Worm (Caenorhabditis elegans) whole organism, L4 larva: ENCODE results near the gene pals-22.
A peak's percentile ranks its signal among the peaks of the same experiment; 100 is the strongest.

Experiments
- D1046.2 ChIP-seq: fragments of 200-800 bp; sonication (Bioruptor generic); IDR thresholded peaks from 2 replicates; pipeline ENCODE4 v1.3.6; 2022; ENCODE audit warnings: missing genetic modification characterization, missing compliant biosample characterization
- F26F4.8 ChIP-seq: fragments of 200-800 bp; sonication (Bioruptor generic); conservative IDR thresholded peaks from 2 replicates; pipeline ENCODE4 v1.3.6; 2022; ENCODE audit warnings: missing genetic modification characterization, missing compliant biosample characterization
- aha-1 ChIP-seq: fragments of 150-350 bp; peaks from one replicate; lab custom pipeline; 2014; ENCODE audit warnings: missing biosample characterization, missing genetic modification characterization
- ama-1 ChIP-seq: fragments of 150-350 bp; optimal IDR thresholded peaks from 2 replicates; lab custom pipeline; 2014; ENCODE audit warnings: inconsistent platforms, mixed read lengths
- ceh-82 ChIP-seq: sonication (generic microtip); optimal IDR thresholded peaks from 2 replicates; lab custom pipeline; 2017; ENCODE audit warnings: missing biosample characterization, missing genetic modification characterization
- dmd-6 ChIP-seq: fragments of 200-800 bp; sonication (Bioruptor generic); IDR thresholded peaks from 2 replicates; pipeline ENCODE4 v1.3.6; 2022; ENCODE audit warnings: missing genetic modification reagents, missing genetic modification characterization, missing compliant biosample characterization
- jun-1 ChIP-seq: fragments of 150-350 bp; optimal IDR thresholded peaks from 2 replicates; lab custom pipeline; 2014; ENCODE audit warnings: missing biosample characterization, missing genetic modification reagents, missing genetic modification characterization
- lsy-2 ChIP-seq, 2 experiments: fragments of 150-350 bp in 1 of 2; sonication (generic microtip) in 1 of 2; optimal IDR thresholded peaks; 2 replicates each; lab custom pipeline; 2014 to 2017; ENCODE audit warnings: missing biosample characterization in 2 of 2, missing genetic modification characterization in 2 of 2
- rbr-2 ChIP-seq: sonication (generic microtip); optimal IDR thresholded peaks from 2 replicates; lab custom pipeline; 2016; ENCODE audit warnings: missing genotype, missing genetic modification characterization, missing compliant biosample characterization
- unc-39 ChIP-seq: sonication (generic microtip); optimal IDR thresholded peaks from 2 replicates; lab custom pipeline; 2017; ENCODE audit warnings: missing biosample characterization, missing genetic modification characterization
- unc-62 ChIP-seq, 3 experiments: fragments of 150-350 bp in 1 of 3; sonication (generic microtip); optimal IDR thresholded peaks in 2 of 3; peaks in 1 of 3; 1 replicate in 1 of 3; 2 replicates in 2 of 3; lab custom pipeline; 2014 to 2017; ENCODE audit warnings: missing biosample characterization in 3 of 3, missing genetic modification characterization in 3 of 3, missing genetic modification reagents in 3 of 3, missing genotype in 1 of 3
- zag-1 ChIP-seq: fragments of 150-350 bp; optimal IDR thresholded peaks from 2 replicates; lab custom pipeline; 2014; ENCODE audit warnings: missing biosample characterization, missing genetic modification characterization
- ztf-11 ChIP-seq: fragments of 150-350 bp; optimal IDR thresholded peaks from 2 replicates; lab custom pipeline; 2014; ENCODE audit warnings: missing biosample characterization, missing genetic modification characterization

DNA sequence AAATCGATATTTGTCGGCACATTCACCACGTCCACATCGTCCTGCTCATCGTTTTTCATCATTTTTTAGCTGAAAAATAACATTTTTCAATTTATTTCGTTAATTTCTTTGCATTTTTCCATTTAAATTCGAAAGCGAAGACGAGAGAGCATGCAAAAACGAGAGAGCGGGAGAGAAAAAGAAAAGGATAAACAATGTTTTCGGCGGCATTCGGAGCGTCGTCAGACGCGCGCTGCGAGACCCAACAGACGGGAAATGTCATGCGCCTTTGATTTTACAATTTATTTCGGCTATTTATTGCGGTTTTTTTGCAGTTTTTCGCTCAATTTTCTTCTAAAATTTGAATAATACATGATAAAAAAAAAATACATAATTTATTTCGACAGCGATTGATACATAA, 45.9 kb upstream of the pals-22 start, which contains the start of gene attf-3:
- TF ChIP-seq aha-1 (tag; lab: Kevin White, UChicago), result no peak
- TF ChIP-seq ztf-11 (tag; lab: Kevin White, UChicago), result no peak
- TF ChIP-seq ama-1 (lab: Kevin White, UChicago), result no peak
- TF ChIP-seq D1046.2 (GFP tag; lab: Robert Waterston, UW), result no peak
- TF ChIP-seq lsy-2 (tag; optimal IDR thresholded peaks at IDR 0.05; lab: Kevin White, UChicago), result peak in 1 of 2 experiments; percentile 87
- no peak for TF ChIP-seq jun-1
- TF ChIP-seq dmd-6 (GFP tag; lab: Robert Waterston, UW), result no peak
- TF ChIP-seq ceh-82, result no peak
- peak in 1 of 2 experiments; percentile 39 for TF ChIP-seq unc-62 (GFP tag; optimal IDR thresholded peaks at IDR 0.05 in 1 of 2; lab: Kevin White, UChicago)
- no peak for TF ChIP-seq unc-62 (tag; optimal IDR thresholded peaks at IDR 0.05; lab: Kevin White, UChicago)
- TF ChIP-seq zag-1 (tag; lab: Kevin White, UChicago), result no peak
- TF ChIP-seq unc-39 (tag; lab: Kevin White, UChicago), result no peak
- TF ChIP-seq F26F4.8, result no peak
- peak; percentile 39 for TF ChIP-seq rbr-2
